Worm (Caenorhabditis elegans): ENCODE measurements around the gene C08F11.12.
"Not testable (repeated sequence)": the region's sequence is repeated elsewhere in the genome, so short reads cannot be mapped to it uniquely, and the experiment has no call there.

The C08F11.12 gene

DNA sequence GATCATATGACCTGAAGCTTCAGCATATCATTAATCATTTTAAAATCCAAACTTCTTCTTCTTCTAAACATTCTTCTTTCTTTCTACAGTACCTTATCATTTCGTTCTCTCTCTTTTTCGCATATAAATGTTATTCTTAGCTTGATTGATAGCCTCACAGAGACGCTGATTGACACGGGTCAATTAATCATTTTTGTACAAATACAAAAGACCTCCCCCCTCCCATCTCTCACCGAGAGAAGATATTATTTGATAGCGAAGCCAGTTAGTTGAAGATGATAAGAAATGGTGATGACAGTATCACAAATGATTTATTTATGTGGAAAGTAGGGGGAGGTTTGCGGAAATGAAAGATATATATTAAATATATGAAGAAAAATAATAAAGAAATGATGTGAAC, 31.4 kb upstream of the C08F11.12 start:
- peak; percentile 52 for TF ChIP-seq elt-2 (tag; optimal IDR thresholded peaks at IDR 0.05)
- no peak for TF ChIP-seq ceh-18 (tag; optimal IDR thresholded peaks at IDR 0.05)
- peak; percentile 86 for TF ChIP-seq unc-55 (GFP tag; optimal IDR thresholded peaks at IDR 0.05)

DNA sequence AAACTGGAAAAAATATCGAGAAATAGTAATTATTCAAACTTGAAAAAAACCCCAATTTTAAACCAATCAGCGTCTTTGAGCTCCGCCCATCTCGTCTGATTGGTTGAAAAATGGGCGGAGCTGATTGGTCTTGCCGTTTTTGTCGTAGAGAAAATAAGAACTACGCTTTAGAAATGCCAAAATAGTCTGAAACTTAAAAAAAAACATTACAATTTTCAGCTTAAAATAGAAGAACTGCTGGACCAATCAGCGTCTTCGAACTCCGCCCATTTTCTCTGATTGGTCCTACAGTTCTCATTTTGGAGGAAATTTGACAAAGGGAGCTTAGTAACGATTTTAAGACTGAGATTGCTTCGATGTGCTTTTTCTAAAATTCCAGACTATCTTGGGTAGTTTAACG, 28.2 kb upstream of the C08F11.12 start:
- no peak for TF ChIP-seq eyg-1 (tag; optimal IDR thresholded peaks at IDR 0.05)
- TF ChIP-seq nfya-1 (tag; optimal IDR thresholded peaks at IDR 0.05), result peak; percentile 77

DNA sequence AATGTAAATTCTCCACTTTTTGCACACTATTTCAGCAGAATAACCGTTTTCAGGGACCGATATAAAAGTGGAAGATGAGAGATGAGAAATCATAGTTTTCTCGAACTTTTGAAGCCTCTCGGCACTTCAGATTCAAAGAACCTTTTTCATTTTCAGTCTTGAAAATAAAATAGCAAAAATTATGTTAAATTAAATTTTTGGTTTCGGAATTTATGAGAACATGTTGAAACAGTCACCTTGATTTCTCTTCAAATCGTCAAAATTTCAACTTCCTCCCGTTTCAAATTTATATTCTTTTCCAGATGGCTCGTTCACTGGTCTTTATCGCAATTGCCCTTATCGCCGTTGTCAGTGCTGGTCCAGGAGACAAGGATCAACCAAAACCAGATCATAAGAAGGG, 27.3 kb upstream of the C08F11.12 start, which contains the start of gene srlf-26:
srlf-26 (plus strand) TSS at position 301 of the 400 bp plus-strand sequence.
- TF ChIP-seq sox-4 (tag; optimal IDR thresholded peaks at IDR 0.05) (no peak), ceh-18 (tag; optimal IDR thresholded peaks at IDR 0.05) (no peak), ceh-22 (tag; optimal IDR thresholded peaks at IDR 0.05) (no peak)

DNA sequence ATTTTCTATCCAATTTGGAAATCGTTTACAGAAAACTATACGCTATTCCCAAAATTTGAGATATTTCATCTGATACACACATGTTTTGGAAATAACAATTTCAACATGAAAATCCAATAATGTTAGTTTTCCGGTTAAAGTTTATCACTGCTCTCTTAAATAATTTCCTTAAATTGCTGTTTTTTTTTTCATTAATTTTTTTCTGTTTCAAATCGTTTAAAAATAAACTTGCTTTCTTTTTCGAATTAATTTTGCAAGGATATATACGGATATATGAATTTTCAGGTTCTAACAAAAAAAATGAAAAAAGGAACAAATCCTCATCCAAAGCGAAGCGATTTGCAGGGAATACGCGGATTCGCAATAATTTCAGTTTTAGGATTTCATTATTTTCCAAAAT, 22.2 kb upstream of the C08F11.12 start, which contains the start of gene oac-48:
oac-48 (plus strand) TSS at position 301 of the 400 bp plus-strand sequence.
- no peak for TF ChIP-seq dmd-4 (tag; optimal IDR thresholded peaks at IDR 0.05; ENCODE audit: borderline replicate concordance)

DNA sequence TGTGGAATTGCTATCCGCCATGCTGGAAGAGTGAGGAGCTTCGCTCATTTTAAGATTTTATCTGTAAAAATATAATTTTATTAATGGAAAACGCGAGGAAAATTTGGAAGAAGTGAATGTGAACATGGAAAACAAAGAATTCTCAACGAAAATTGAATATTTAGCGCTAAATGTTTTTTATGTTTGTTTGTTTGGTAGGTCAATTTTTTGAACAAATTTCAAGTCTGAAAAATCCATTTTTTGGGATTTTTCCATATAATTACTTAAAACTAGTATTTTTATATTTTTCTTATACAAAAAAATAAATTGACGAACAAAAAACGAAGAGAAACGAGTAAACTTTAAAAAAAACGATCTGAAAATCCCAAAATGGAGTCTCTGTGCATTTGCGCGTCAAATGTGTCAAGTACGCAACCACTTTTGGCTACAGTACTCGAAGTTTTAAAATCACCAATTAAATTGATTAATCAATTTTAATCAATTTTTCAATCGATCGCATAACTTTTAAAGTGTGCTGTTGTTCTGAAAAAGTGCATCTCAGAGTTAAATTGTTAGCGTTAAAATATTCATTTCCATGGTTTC, 15.6 kb upstream of the C08F11.12 start, which contains the start of gene fbxa-215:
fbxa-215 (minus strand) TSS at position 61 of the 582 bp plus-strand sequence.
- no peak for TF ChIP-seq ref-2 (tag; optimal IDR thresholded peaks at IDR 0.05)

DNA sequence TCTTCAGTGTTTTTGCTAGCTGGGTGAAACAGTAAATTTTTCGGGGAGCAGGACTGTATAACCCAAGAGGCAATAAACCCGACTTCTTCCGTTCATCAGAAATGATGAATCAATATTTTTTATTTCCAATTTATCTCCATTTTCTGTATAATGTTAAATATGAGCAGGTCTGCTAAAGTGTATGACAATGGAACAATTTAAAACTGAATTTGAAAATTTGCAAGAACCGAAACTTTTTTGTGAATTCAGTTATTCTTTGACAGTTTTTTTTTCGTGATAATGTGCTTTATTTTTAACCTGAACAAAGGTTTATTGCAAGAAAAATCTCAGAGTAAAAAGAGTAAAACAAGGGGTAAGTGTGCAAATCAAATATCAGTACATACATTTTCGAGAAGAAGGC, 13.8 kb upstream of the C08F11.12 start:
- no peak for TF ChIP-seq ceh-24 (tag; optimal IDR thresholded peaks at IDR 0.05)
- TF ChIP-seq unc-86 (tag; optimal IDR thresholded peaks at IDR 0.05), result no peak
- no peak for TF ChIP-seq pag-3 (tag; optimal IDR thresholded peaks at IDR 0.05; ENCODE audit: borderline replicate concordance)

DNA sequence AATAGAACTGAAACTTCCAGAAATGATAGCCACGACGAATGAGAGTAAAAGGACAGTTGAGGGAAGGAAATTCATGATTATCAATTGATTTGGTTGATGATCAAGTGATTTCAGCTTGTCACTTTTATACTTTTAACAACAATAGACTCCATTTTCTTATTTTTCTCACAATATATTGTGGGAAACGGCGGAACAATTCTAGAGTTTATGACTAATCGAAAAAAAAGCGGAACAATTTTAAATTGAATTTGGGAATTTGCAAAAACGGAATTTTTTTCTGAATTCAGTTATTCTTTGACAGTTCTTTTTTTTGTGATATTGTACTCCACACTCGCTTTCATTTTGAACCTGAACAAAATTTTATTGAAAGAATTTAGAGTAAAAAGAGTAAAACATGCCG, 12.8 kb upstream of the C08F11.12 start, which contains the start of gene Y45F10C.4:
Y45F10C.4 (minus strand) TSS at position 101 of the 400 bp plus-strand sequence.
- TF ChIP-seq ceh-2 (tag; optimal IDR thresholded peaks at IDR 0.05), result no peak
- TF ChIP-seq ref-2 (tag; optimal IDR thresholded peaks at IDR 0.05), result no peak
- TF ChIP-seq odd-2 (tag; optimal IDR thresholded peaks at IDR 0.05), result no peak
- TF ChIP-seq nhr-232 (tag; optimal IDR thresholded peaks at IDR 0.05), result no peak
- no peak for TF ChIP-seq ceh-48 (tag; optimal IDR thresholded peaks at IDR 0.05)
- TF ChIP-seq rnt-1 (tag; optimal IDR thresholded peaks at IDR 0.05), result no peak
- TF ChIP-seq sdc-2 (tag; optimal IDR thresholded peaks at IDR 0.05), result no peak

DNA sequence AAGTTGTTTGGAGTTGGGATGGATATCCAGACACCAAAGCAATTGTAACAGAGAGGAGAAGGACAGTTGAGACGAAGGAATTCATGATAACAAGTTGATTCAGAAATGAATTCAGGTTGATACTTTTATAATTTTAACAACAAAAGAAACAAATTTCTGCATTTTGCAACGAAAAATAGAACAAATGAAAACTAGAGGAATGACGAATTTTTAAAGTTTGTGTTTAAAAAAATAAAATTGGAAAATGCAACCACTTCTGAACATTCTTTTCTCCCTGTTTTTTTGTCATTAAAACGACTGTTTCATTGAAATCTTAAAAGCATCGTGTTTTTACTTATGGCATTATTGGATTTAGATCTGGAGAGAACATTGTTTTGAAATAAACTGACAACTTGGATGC, 11.3 kb upstream of the C08F11.12 start, which contains the start of gene Y45F10C.2:
Y45F10C.2 (minus strand) TSS at position 101 of the 400 bp plus-strand sequence.
- TF ChIP-seq ceh-2, elt-2, pha-2 (tag; optimal IDR thresholded peaks at IDR 0.05): not testable (repeated sequence)

DNA sequence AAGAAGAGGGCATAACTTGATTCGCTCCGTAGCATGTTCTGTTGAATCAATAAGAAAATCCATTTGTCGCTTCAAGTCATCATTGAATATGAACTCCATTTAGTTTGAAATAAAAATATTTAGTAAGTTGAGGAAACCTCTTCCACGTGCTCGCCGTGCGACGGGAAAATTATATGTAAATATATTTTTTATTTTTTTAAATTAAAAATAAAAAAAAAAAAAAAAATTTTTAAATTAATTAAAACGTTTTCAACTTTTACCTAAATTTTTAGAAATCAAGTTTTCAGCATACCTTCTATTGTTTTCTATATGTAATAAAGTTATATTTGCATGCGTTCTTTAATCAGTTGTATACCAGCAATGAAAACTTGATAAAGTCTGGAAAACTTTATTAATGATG, 8.1 kb upstream of the C08F11.12 start, which contains the start of gene Y45F10C.1:
Y45F10C.1 (minus strand) TSS at position 101 of the 400 bp plus-strand sequence.
- TF ChIP-seq ceh-30 (tag; optimal IDR thresholded peaks at IDR 0.05); eyg-1 (tag; optimal IDR thresholded peaks at IDR 0.05); pag-3 (tag; optimal IDR thresholded peaks at IDR 0.05; ENCODE audit: borderline replicate concordance): not testable (repeated sequence)

DNA sequence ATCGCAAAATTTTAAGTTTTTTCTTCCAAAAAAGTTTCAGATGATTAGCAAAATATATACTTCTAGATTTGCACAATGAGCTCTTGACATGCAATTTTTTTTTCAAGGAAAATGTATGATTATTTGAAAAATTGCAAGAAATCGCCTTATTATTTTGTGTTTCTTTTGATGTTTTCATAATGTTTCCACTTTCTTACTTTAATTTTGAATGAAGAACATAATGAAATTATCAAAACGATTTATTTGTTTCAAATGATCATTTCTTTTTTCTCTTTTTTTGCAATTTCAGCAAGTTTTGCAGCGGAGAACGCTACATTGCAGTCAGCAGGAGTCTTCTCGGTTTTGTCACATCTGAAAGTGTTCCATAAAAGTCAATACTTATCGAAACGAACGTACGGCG, 712 bp upstream of the C08F11.12 start, which contains the start of gene Y45F10C.6:
Y45F10C.6 (plus strand) TSS at position 301 of the 400 bp plus-strand sequence.
- not testable (repeated sequence) for TF ChIP-seq ceh-14, unc-42, ceh-24 (tag; optimal IDR thresholded peaks at IDR 0.05)
